Worm (Caenorhabditis elegans): Measurements from ENCODE around the gene ZK1128.7.

ZK1128.7 gene

DNA sequence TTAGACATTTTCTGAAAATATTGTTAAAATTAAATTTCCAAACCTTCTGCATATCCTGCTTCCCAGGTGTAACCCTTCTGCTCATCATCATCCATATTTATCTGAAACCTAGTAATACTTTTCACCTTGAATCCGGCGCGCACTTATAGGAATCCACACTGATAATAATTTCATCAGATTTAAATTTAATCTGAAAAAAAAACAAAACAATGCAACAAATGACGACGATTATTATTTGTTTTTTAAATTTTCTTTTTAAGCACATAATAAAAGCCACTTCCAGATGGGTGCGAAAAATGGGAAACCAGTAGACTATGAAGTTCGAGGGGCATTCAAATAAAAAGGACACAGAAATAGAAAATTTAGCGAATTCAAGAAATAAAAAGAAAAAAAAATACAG is 46.1 kb upstream of the ZK1128.7 start, which contains the start of gene gtf-2H2C:
Gene gtf-2H2C, minus strand, starts transcription at position 101 of the 400 bp plus-strand sequence.
- TF ChIP-seq lin-29 (GFP tag; IDR thresholded peaks at IDR 0.05) (no peak), pha-4 (GFP tag; IDR thresholded peaks at IDR 0.05) (peak; percentile 7; the same call in 1 of the 2 replicates), pha-4 (tag; optimal IDR thresholded peaks at IDR 0.05) (no peak)

ce11 chrIII:10093093-10093492 is 43.7 kb upstream of the ZK1128.7 start:
- TF ChIP-seq lin-38 (GFP tag; IDR thresholded peaks at IDR 0.05) (0 out of 2 replicates have a peak, but pooled peaks have one; percentile 21), dpl-1 (GFP tag; optimal IDR thresholded peaks at IDR 0.05) (peak; percentile 69), nhr-41 (GFP tag; IDR thresholded peaks at IDR 0.05) (no peak), hlh-30 (tag; optimal IDR thresholded peaks at IDR 0.05; ENCODE audit: insufficient read depth) (peak; percentile 11), arid-1 (GFP tag; conservative IDR thresholded peaks at IDR 0.05) (no peak), mes-2 (tag; optimal IDR thresholded peaks at IDR 0.05; ENCODE audit: poor library complexity, severe bottlenecking) (peak; percentile 58), lsy-2 (tag; optimal IDR thresholded peaks at IDR 0.05) (peak in 1 of 2 experiments; percentile 47)

DNA sequence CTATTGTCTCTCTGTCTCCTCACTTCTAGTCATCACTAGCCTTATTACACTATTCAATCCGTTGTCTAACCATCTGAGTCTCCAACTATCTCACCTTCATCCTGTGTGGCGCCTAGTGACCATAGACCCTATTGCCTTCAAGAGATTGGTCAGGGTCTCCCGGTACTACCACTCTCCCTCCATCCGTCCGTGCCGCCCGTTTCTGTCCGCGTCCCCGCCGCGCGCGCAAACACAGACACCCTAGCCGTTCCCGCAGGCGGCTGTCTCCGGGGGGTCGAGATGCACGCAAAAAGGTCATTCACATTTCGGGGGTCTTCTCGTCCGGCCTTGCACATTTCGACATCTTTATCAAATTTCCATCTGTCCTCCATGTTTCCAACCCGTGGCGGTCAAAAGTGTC is 42.3 kb upstream of the ZK1128.7 start:
- TF ChIP-seq ztf-11 (tag; optimal IDR thresholded peaks at IDR 0.05) (no peak), hmg-1.1 (GFP tag; IDR thresholded peaks at IDR 0.05) (no peak), F10B5.3 (tag; optimal IDR thresholded peaks at IDR 0.05) (no peak), egl-43 (GFP tag; IDR thresholded peaks at IDR 0.05) (0 out of 2 replicates have a peak, but pooled peaks have one; percentile 45), zfp-3 (GFP tag; conservative IDR thresholded peaks at IDR 0.05) (0 out of 2 replicates have a peak, but pooled peaks have one; percentile 39), dmd-6 (GFP tag; IDR thresholded peaks at IDR 0.05) (no peak), D1046.2 (GFP tag; IDR thresholded peaks at IDR 0.05) (no peak), dmd-9 (GFP tag; IDR thresholded peaks at IDR 0.05) (no peak), ztf-7 (tag; optimal IDR thresholded peaks at IDR 0.05) (no peak), nhr-28 (tag; optimal IDR thresholded peaks at IDR 0.05) (no peak), duxl-1 (tag; optimal IDR thresholded peaks at IDR 0.05; ENCODE audit: poor library complexity) (no peak), ceh-32 (tag; optimal IDR thresholded peaks at IDR 0.05; ENCODE audit: poor library complexity) (no peak), zip-11 (GFP tag; IDR thresholded peaks at IDR 0.05) (no peak), dmd-8 (GFP tag; IDR thresholded peaks at IDR 0.05) (no peak), snpc-1.2 (GFP tag; IDR thresholded peaks at IDR 0.05) (no peak), rbr-2 (tag; optimal IDR thresholded peaks at IDR 0.05) (peak; percentile 43), ZK337.2 (GFP tag; IDR thresholded peaks at IDR 0.05) (0 out of 2 replicates have a peak, but pooled peaks have one; percentile 49), zag-1 (tag; optimal IDR thresholded peaks at IDR 0.05) (no peak), nhr-25 (tag; optimal IDR thresholded peaks at IDR 0.05; ENCODE audit: borderline replicate concordance, insufficient read depth) (peak; percentile 30), set-16 (GFP tag; IDR thresholded peaks at IDR 0.05) (peak; percentile 96), fkh-10 (GFP tag; optimal IDR thresholded peaks at IDR 0.05) (no peak), lir-3 (tag; optimal IDR thresholded peaks at IDR 0.05) (no peak), mes-2 (tag; optimal IDR thresholded peaks at IDR 0.05; ENCODE audit: poor library complexity, severe bottlenecking) (peak; percentile 36), nhr-76 (tag; optimal IDR thresholded peaks at IDR 0.05) (no peak), dve-1 (tag; optimal IDR thresholded peaks at IDR 0.05; ENCODE audit: insufficient read depth) (no peak), nhr-111 (GFP tag; optimal IDR thresholded peaks at IDR 0.05) (no peak), ama-1 (optimal IDR thresholded peaks at IDR 0.05) (no peak), nhr-6 (tag; optimal IDR thresholded peaks at IDR 0.05) (no peak), daf-12 (tag; optimal IDR thresholded peaks at IDR 0.05) (no peak), mxl-2 (GFP tag; conservative IDR thresholded peaks at IDR 0.05) (no peak), T26A8.4 (GFP tag; IDR thresholded peaks at IDR 0.05) (peak; percentile 35; the same call in 1 of the 2 replicates), zfp-2 (tag; optimal IDR thresholded peaks at IDR 0.05) (no peak), spr-1 (tag; optimal IDR thresholded peaks at IDR 0.05) (no peak), nhr-48 (tag; optimal IDR thresholded peaks at IDR 0.05) (peak; percentile 38), tag-97 (GFP tag; IDR thresholded peaks at IDR 0.05) (no peak), php-3 (GFP tag; IDR thresholded peaks at IDR 0.05) (no peak), lin-15B (tag; optimal IDR thresholded peaks at IDR 0.05) (no peak), aly-2 (tag; optimal IDR thresholded peaks at IDR 0.05) (no peak), ces-1 (GFP tag; optimal IDR thresholded peaks at IDR 0.05) (no peak)
